Worm (Caenorhabditis elegans) whole organism, L3 larva: ENCODE measurements around the gene R160.6.

Source experiments
- ceh-16 ChIP-seq: sonication (generic microtip); optimal IDR thresholded peaks from 2 replicates; lab custom pipeline; 2017; ENCODE audit warnings: missing biosample characterization, missing genetic modification characterization
- fkh-10 ChIP-seq: sonication (generic microtip); optimal IDR thresholded peaks from 2 replicates; lab custom pipeline; 2017; ENCODE audit warnings: missing biosample characterization, missing genetic modification reagents, missing genetic modification characterization
- fos-1 ChIP-seq: fragments of 150-350 bp; optimal IDR thresholded peaks from 2 replicates; lab custom pipeline; 2014; ENCODE audit warnings: missing biosample characterization, missing genetic modification characterization
- lin-15B ChIP-seq: fragments of 150-350 bp; optimal IDR thresholded peaks from 2 replicates; lab custom pipeline; 2014; ENCODE audit warnings: missing biosample characterization, missing genetic modification characterization
- lin-39 ChIP-seq: fragments of 150-350 bp; optimal IDR thresholded peaks from 2 replicates; lab custom pipeline; 2018; ENCODE audit warnings: missing biosample characterization, missing genetic modification reagents, missing genetic modification characterization
- nhr-12 ChIP-seq: fragments of 150-350 bp; optimal IDR thresholded peaks from 2 replicates; lab custom pipeline; 2014; ENCODE audit warnings: missing biosample characterization, missing genetic modification characterization
- nhr-237 ChIP-seq: fragments of 150-350 bp; optimal IDR thresholded peaks from 2 replicates; lab custom pipeline; 2014; ENCODE audit warnings: missing biosample characterization, missing genetic modification characterization
- sea-2 ChIP-seq: fragments of 150-350 bp; sonication (generic microtip); optimal IDR thresholded peaks from 4 replicates; lab custom pipeline; 2014; ENCODE audit warnings: missing biosample characterization, missing genetic modification reagents, missing genetic modification characterization
- unc-62 ChIP-seq: fragments of 150-350 bp; sonication (generic microtip); optimal IDR thresholded peaks from 4 replicates; lab custom pipeline; 2014; ENCODE audit warnings: missing biosample characterization, missing genetic modification reagents, missing genetic modification characterization
- ztf-11 ChIP-seq: fragments of 150-350 bp; optimal IDR thresholded peaks from 2 replicates; lab custom pipeline; 2014; ENCODE audit warnings: missing biosample characterization, missing genetic modification characterization
- ztf-4 ChIP-seq: fragments of 150-350 bp; optimal IDR thresholded peaks from 2 replicates; lab custom pipeline; 2014; ENCODE audit warnings: missing biosample characterization, missing genetic modification characterization

DNA sequence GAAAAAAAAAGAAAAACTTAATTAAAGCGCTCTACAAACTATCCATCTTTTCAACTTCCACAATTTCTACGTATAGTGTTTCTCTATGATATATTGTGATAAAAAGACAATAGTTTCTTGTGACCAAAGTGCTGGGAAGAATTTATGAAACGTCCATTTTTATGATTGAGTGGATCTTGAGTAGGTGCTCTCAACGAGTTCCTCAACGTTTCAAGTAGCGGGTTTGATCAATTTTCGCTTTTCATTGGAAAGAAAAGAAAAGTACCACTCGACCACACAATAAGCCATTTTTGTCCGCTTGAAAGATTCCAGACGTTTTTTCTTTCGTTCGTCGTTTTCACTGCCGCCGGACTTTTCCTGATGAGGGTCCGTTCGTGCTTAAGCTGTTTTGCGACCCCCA is 24.4 kb upstream of the R160.6 start:
- TF ChIP-seq nhr-12 (no peak), ztf-4 (no peak), nhr-237 (tag; lab: Kevin White, UChicago) (no peak), lin-39 (tag; lab: Kevin White, UChicago) (no peak), fkh-10 (GFP tag; lab: Kevin White, UChicago) (no peak), lin-15B (no peak), unc-62 (no peak), ceh-16 (tag; lab: Kevin White, UChicago) (no peak), fos-1 (tag; lab: Kevin White, UChicago) (no peak), sea-2 (no peak), ztf-11 (no peak)
